Fruit fly (Drosophila melanogaster) whole organism, embryonic: Measurements from ENCODE around the gene Men.

Experiments used
- Abd-B ChIP-seq: fragments of 200-800 bp; sonication (Bioruptor generic); optimal IDR thresholded peaks from 2 replicates; lab custom pipeline; 2018; ENCODE audit warnings: missing biosample characterization, mild to moderate bottlenecking, missing genetic modification characterization, moderate library complexity
- Adf1 ChIP-seq: fragments of 200-800 bp; sonication (Bioruptor generic); IDR thresholded peaks from 2 replicates; pipeline ENCODE4 v1.3.6; 2022; ENCODE audit warnings: missing biosample characterization, missing genetic modification characterization
- Atf6 ChIP-seq: fragments of 200-800 bp; sonication (Bioruptor generic); IDR thresholded peaks from 2 replicates; pipeline ENCODE4 v1.3.6; 2022; ENCODE audit warnings: missing biosample characterization, missing genetic modification characterization
- Awh ChIP-seq: fragments of 200-800 bp; sonication (Bioruptor generic); IDR thresholded peaks from 2 replicates; pipeline ENCODE4, ENCODE4 v1.3.6; 2022; ENCODE audit warnings: missing biosample characterization, missing genetic modification characterization
- CG10147 ChIP-seq: fragments of 200-800 bp; sonication (Bioruptor generic); optimal IDR thresholded peaks from 2 replicates; lab custom pipeline; 2019; ENCODE audit warnings: missing biosample characterization, mild to moderate bottlenecking, missing genetic modification characterization, moderate library complexity
- CG12155 ChIP-seq: fragments of 200-800 bp; sonication (Bioruptor generic); optimal IDR thresholded peaks from 3 replicates; lab custom pipeline; 2016; ENCODE audit warnings: missing biosample characterization, missing genetic modification characterization
- CG13424 ChIP-seq: fragments of 200-800 bp; sonication (Bioruptor generic); optimal IDR thresholded peaks from 2 replicates; lab custom pipeline; 2019; ENCODE audit warnings: missing biosample characterization, mild to moderate bottlenecking, missing genetic modification characterization, moderate library complexity
- CG15696 ChIP-seq: fragments of 200-800 bp; sonication (Bioruptor generic); optimal IDR thresholded peaks from 2 replicates; lab custom pipeline; 2019; ENCODE audit warnings: missing biosample characterization, mild to moderate bottlenecking, missing genetic modification characterization, moderate library complexity
- CG16815 ChIP-seq: fragments of 200-800 bp; sonication (Bioruptor generic); optimal IDR thresholded peaks from 3 replicates; lab custom pipeline; 2017; ENCODE audit warnings: missing biosample characterization, mild to moderate bottlenecking, missing genetic modification characterization
- CG18476 ChIP-seq: fragments of 200-800 bp; sonication (Bioruptor generic); optimal IDR thresholded peaks from 2 replicates; lab custom pipeline; 2016; ENCODE audit warnings: missing biosample characterization, mild to moderate bottlenecking, missing genetic modification characterization
- CG2120 ChIP-seq: fragments of 200-800 bp; sonication (Bioruptor generic); optimal IDR thresholded peaks from 3 replicates; lab custom pipeline; 2016; ENCODE audit warnings: missing biosample characterization, missing genetic modification characterization
- CG30403 ChIP-seq: fragments of 200-800 bp; sonication (Bioruptor generic); optimal IDR thresholded peaks from 3 replicates; lab custom pipeline; 2016; ENCODE audit warnings: missing biosample characterization, missing genetic modification characterization
- CG34376 ChIP-seq: fragments of 200-800 bp; sonication (Bioruptor generic); optimal IDR thresholded peaks from 2 replicates; lab custom pipeline; 2018; ENCODE audit warnings: missing biosample characterization, mild to moderate bottlenecking, missing genetic modification characterization
- CG42726 ChIP-seq: fragments of 200-800 bp; sonication (Bioruptor generic); IDR thresholded peaks from 2 replicates; pipeline ENCODE4 v1.3.6; 2022; ENCODE audit warnings: missing biosample characterization, missing genetic modification characterization; ENCODE audit not compliant: partially characterized antibody
- CG4730 ChIP-seq: fragments of 200-800 bp; sonication (Bioruptor generic); IDR thresholded peaks from 2 replicates; pipeline ENCODE4 v1.3.6; 2022; ENCODE audit warnings: missing biosample characterization, missing genetic modification characterization
- CG5180 ChIP-seq: fragments of 200-800 bp; sonication (Bioruptor generic); optimal IDR thresholded peaks from 3 replicates; lab custom pipeline; 2017; ENCODE audit warnings: missing biosample characterization, missing genetic modification characterization, mild to moderate bottlenecking, moderate library complexity, missing genetic modification reagents
- CG6254 ChIP-seq: fragments of 200-800 bp; sonication (Bioruptor generic); optimal IDR thresholded peaks from 3 replicates; lab custom pipeline; 2017; ENCODE audit warnings: mild to moderate bottlenecking, missing biosample characterization, missing genetic modification reagents, missing genetic modification characterization
- CG8359 ChIP-seq: fragments of 200-800 bp; sonication (Bioruptor generic); optimal IDR thresholded peaks from 2 replicates; lab custom pipeline; 2017; ENCODE audit warnings: missing biosample characterization, mild to moderate bottlenecking, missing genetic modification characterization, borderline replicate concordance
- CG8944 ChIP-seq: fragments of 200-800 bp; sonication (Bioruptor generic); optimal IDR thresholded peaks from 3 replicates; lab custom pipeline; 2016; ENCODE audit warnings: missing biosample characterization, missing genetic modification characterization
- CG9876 ChIP-seq: fragments of 200-800 bp; sonication (Bioruptor generic); optimal IDR thresholded peaks from 2 replicates; lab custom pipeline; 2016; ENCODE audit warnings: missing biosample characterization, missing genetic modification characterization
- D19B ChIP-seq: fragments of 200-800 bp; sonication (Bioruptor generic); optimal IDR thresholded peaks from 2 replicates; lab custom pipeline; 2017; ENCODE audit warnings: missing biosample characterization, mild to moderate bottlenecking, missing genetic modification characterization
- Dek ChIP-seq: fragments of 200-800 bp; sonication (Bioruptor generic); optimal IDR thresholded peaks from 3 replicates; lab custom pipeline; 2019; ENCODE audit warnings: missing biosample characterization, mild to moderate bottlenecking, missing genetic modification characterization, moderate library complexity
- Doc2 ChIP-seq: fragments of 200-800 bp; sonication (Bioruptor generic); IDR thresholded peaks from 2 replicates; pipeline ENCODE4 v1.3.6; 2022; ENCODE audit warnings: missing biosample characterization, missing genetic modification characterization
- E2f2 ChIP-seq: fragments of 200-800 bp; sonication (Bioruptor generic); IDR thresholded peaks from 2 replicates; pipeline ENCODE4 v1.3.6; 2022; ENCODE audit warnings: missing biosample characterization, missing genetic modification characterization
- Ets65A ChIP-seq: fragments of 200-800 bp; sonication (Bioruptor generic); peaks from one replicate; lab custom pipeline; 2016; ENCODE audit warnings: missing biosample characterization, missing genetic modification characterization
- Ets97D ChIP-seq: fragments of 200-800 bp; sonication (Bioruptor generic); optimal IDR thresholded peaks from 3 replicates; lab custom pipeline; 2016; ENCODE audit warnings: missing biosample characterization, missing genetic modification characterization
- Hr78 ChIP-seq, 2 experiments: fragments of 200-800 bp in 1 of 2; fragments of >200 bp in 1 of 2; sonication (Bioruptor generic) in 1 of 2; optimal IDR thresholded peaks; 2 replicates each; lab custom pipeline; 2017 to 2019; ENCODE audit warnings: missing biosample characterization in 2 of 2, missing genetic modification characterization in 2 of 2, mild to moderate bottlenecking in 1 of 2, moderate library complexity in 1 of 2
- Nf-YB ChIP-seq: fragments of 200-800 bp; sonication (Bioruptor generic); optimal IDR thresholded peaks from 3 replicates; lab custom pipeline; 2019; ENCODE audit warnings: missing biosample characterization, mild to moderate bottlenecking, missing genetic modification characterization, moderate library complexity
- Poxn ChIP-seq: fragments of 200-800 bp; sonication (Bioruptor generic); IDR thresholded peaks from 2 replicates; pipeline ENCODE4 v1.3.6; 2022; ENCODE audit warnings: missing biosample characterization, missing genetic modification characterization
- ara ChIP-seq: fragments of 200-800 bp; sonication (Bioruptor generic); IDR thresholded peaks from 2 replicates; pipeline ENCODE4 v1.3.6; 2022; ENCODE audit warnings: missing biosample characterization, missing genetic modification characterization
- bcd ChIP-seq: fragments of 200-800 bp; sonication (Bioruptor generic); optimal IDR thresholded peaks from 2 replicates; lab custom pipeline; 2017; ENCODE audit warnings: missing biosample characterization, mild to moderate bottlenecking, missing genetic modification characterization
- bsh ChIP-seq, 2 experiments: fragments of 200-800 bp; sonication (Bioruptor generic); optimal IDR thresholded peaks; 2 replicates each; lab custom pipeline; 2017 to 2018; ENCODE audit warnings: mild to moderate bottlenecking in 2 of 2, missing biosample characterization in 2 of 2, missing genetic modification characterization in 2 of 2, moderate library complexity in 1 of 2
- ci ChIP-seq: fragments of 200-800 bp; sonication (Bioruptor generic); IDR thresholded peaks from 3 replicates; pipeline ENCODE4 v1.3.6; 2022; ENCODE audit warnings: missing biosample characterization, missing genetic modification characterization
- cwo ChIP-seq: fragments of 200-800 bp; sonication (Bioruptor generic); optimal IDR thresholded peaks from 3 replicates; lab custom pipeline; 2017; ENCODE audit warnings: missing biosample characterization, missing genetic modification characterization, mild to moderate bottlenecking, moderate library complexity, missing genetic modification reagents
- da ChIP-seq: fragments of 200-800 bp; sonication (Bioruptor generic); optimal IDR thresholded peaks from 2 replicates; lab custom pipeline; 2016; ENCODE audit warnings: missing biosample characterization, missing genetic modification characterization
- dmrt11E ChIP-seq: fragments of 200-800 bp; sonication (Bioruptor generic); optimal IDR thresholded peaks from 3 replicates; lab custom pipeline; 2018; ENCODE audit warnings: missing biosample characterization, mild to moderate bottlenecking, missing genetic modification characterization, moderate library complexity
- gro ChIP-seq: fragments of 200-800 bp; sonication (Bioruptor generic); optimal IDR thresholded peaks from 2 replicates; lab custom pipeline; 2016; ENCODE audit warnings: missing biosample characterization, missing genetic modification characterization
- hb ChIP-seq: fragments of 200-800 bp; sonication (Bioruptor generic); IDR thresholded peaks from 3 replicates; pipeline ENCODE4 v1.3.6; 2022; ENCODE audit warnings: missing biosample characterization, missing genetic modification characterization; ENCODE audit not compliant: partially characterized antibody
- kay ChIP-seq: fragments of 200-800 bp; sonication (Bioruptor generic); optimal IDR thresholded peaks from 2 replicates; lab custom pipeline; 2016; ENCODE audit warnings: missing biosample characterization, missing genetic modification characterization
- luna ChIP-seq: fragments of 200-800 bp; sonication (Bioruptor generic); optimal IDR thresholded peaks from 2 replicates; lab custom pipeline; 2016; ENCODE audit warnings: missing biosample characterization, missing genetic modification characterization
- mam ChIP-seq: fragments of 200-800 bp; sonication (Bioruptor generic); optimal IDR thresholded peaks from 3 replicates; lab custom pipeline; 2016; ENCODE audit warnings: missing biosample characterization, missing genetic modification characterization
- nmo ChIP-seq: fragments of 200-800 bp; sonication (Bioruptor generic); optimal IDR thresholded peaks from 2 replicates; lab custom pipeline; 2018; ENCODE audit warnings: missing biosample characterization, mild to moderate bottlenecking, missing genetic modification characterization, moderate library complexity
- nom ChIP-seq: fragments of 200-800 bp; sonication (Bioruptor generic); optimal IDR thresholded peaks from 2 replicates; lab custom pipeline; 2017; ENCODE audit warnings: missing biosample characterization, missing genetic modification characterization, mild to moderate bottlenecking, moderate library complexity, missing genetic modification reagents
- org-1 ChIP-seq: fragments of 200-800 bp; sonication (Bioruptor generic); optimal IDR thresholded peaks from 2 replicates; lab custom pipeline; 2017; ENCODE audit warnings: missing biosample characterization, missing genetic modification characterization
- ranshi ChIP-seq: fragments of 200-800 bp; sonication (Bioruptor generic); IDR thresholded peaks from 2 replicates; pipeline ENCODE4 v1.3.6; 2022; ENCODE audit warnings: missing biosample characterization, missing genetic modification characterization
- sqz ChIP-seq: fragments of 200-800 bp; sonication (Bioruptor generic); optimal IDR thresholded peaks from 3 replicates; lab custom pipeline; 2018; ENCODE audit warnings: missing biosample characterization, mild to moderate bottlenecking, missing genetic modification characterization
- trem ChIP-seq: fragments of 200-800 bp; optimal IDR thresholded peaks from 3 replicates; lab custom pipeline; 2019; ENCODE audit warnings: missing biosample characterization, mild to moderate bottlenecking, missing genetic modification characterization, moderate library complexity
- ttk ChIP-seq: fragments of 200-800 bp; sonication (Bioruptor generic); IDR thresholded peaks from 2 replicates; pipeline ENCODE4 v2.1.2; 2022; ENCODE audit warnings: missing biosample characterization, missing genetic modification characterization
- tup ChIP-seq: fragments of 200-800 bp; sonication (Bioruptor generic); optimal IDR thresholded peaks from 2 replicates; lab custom pipeline; 2016; ENCODE audit warnings: missing biosample characterization, mild to moderate bottlenecking, missing genetic modification characterization, moderate library complexity

The Men gene

DNA sequence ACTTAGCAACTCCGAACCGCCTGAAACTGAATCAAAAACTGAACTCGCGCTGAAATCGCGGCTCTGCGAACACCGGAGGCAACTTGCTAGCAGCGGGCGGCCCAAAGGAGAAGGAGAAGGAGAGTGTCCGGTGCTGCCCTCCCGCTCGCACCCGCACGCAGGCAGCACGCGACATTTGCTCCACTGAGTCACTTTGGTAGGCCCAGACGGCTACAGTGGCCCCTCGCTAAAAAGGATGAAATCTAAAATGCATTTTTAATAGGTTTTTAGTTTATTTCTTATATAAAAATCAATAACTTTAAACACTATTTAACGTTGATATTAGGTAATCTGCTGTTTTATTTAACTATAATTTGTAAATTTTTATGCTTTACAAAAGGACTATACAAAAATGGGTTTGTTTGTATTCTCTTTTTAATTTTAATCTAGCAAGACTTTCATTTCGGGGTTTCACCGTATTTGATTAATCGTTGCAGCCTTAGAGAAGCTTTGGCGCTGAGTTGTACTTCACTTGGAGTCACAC is at the start of gene Men (continued):
- TF ChIP-seq trem (tag; lab: Kevin White, UChicago) (peak; percentile 11), hb (GFP tag; lab: Robert Waterston, UW) (no peak), kay (GFP tag; lab: Kevin White, UChicago) (peak; percentile 45), Abd-B (GFP tag; lab: Kevin White, UChicago) (peak; percentile 17), CG12155 (GFP tag; lab: Kevin White, UChicago) (peak; percentile 13), luna (GFP tag; lab: Kevin White, UChicago) (no peak), CG8359 (GFP tag; lab: Kevin White, UChicago) (no peak), dmrt11E (tag; lab: Kevin White, UChicago) (peak; percentile 17), ranshi (peak; percentile 65), ara (GFP tag; lab: Robert Waterston, UW) (0 out of 2 replicates have a peak, but pooled peaks have one; percentile 9), CG6254 (GFP tag; lab: Kevin White, UChicago) (no peak), bcd (GFP tag; lab: Kevin White, UChicago) (peak; percentile 61), CG15696 (peak; percentile 39), tup (GFP tag; lab: Kevin White, UChicago) (no peak), CG10147 (GFP tag; lab: Kevin White, UChicago) (peak; percentile 53), sqz (GFP tag; lab: Kevin White, UChicago) (peak; percentile 27), CG2120 (GFP tag; lab: Kevin White, UChicago) (peak; percentile 33), nmo (GFP tag; lab: Kevin White, UChicago) (peak; percentile 75), ttk (GFP tag; lab: Robert Waterston, UW) (no peak), Adf1 (GFP tag; lab: Robert Waterston, UW) (peak; percentile 7; the same call in 1 of the 2 replicates), Poxn (GFP tag; lab: Robert Waterston, UW) (no peak), Ets65A (GFP tag; lab: Kevin White, UChicago) (no peak), cwo (GFP tag; lab: Kevin White, UChicago) (peak; percentile 73), mam (GFP tag; lab: Kevin White, UChicago) (no peak), CG42726 (GFP tag; lab: Robert Waterston, UW) (no peak), ci (GFP tag; lab: Robert Waterston, UW) (0 out of 3 replicates have a peak, but pooled peaks have one; percentile 24), CG16815 (GFP tag; lab: Kevin White, UChicago) (no peak), CG30403 (GFP tag; lab: Kevin White, UChicago) (peak; percentile 61), CG9876 (no peak), Ets97D (GFP tag; lab: Kevin White, UChicago) (no peak), Atf6 (GFP tag; lab: Robert Waterston, UW) (no peak; the same call in 1 of the 2 replicates), Doc2 (GFP tag; lab: Robert Waterston, UW) (no peak), gro (GFP tag; lab: Kevin White, UChicago) (no peak), da (GFP tag; lab: Kevin White, UChicago) (no peak), CG34376 (GFP tag; lab: Kevin White, UChicago) (no peak), E2f2 (peak; percentile 50; the same call in 1 of the 2 replicates), nom (GFP tag; lab: Kevin White, UChicago) (peak; percentile 25), CG4730 (GFP tag; lab: Robert Waterston, UW) (0 out of 2 replicates have a peak, but pooled peaks have one; percentile 37), D19B (GFP tag; lab: Kevin White, UChicago) (no peak), CG5180 (GFP tag; lab: Kevin White, UChicago) (peak; percentile 35), CG8944 (GFP tag; lab: Kevin White, UChicago) (no peak), Dek (tag; lab: Kevin White, UChicago) (peak; percentile 62), Hr78 (GFP tag; optimal IDR thresholded peaks at IDR 0.05; lab: Kevin White, UChicago) (peak in 1 of 2 experiments; percentile 14), CG18476 (peak; percentile 48), bsh (GFP tag; optimal IDR thresholded peaks at IDR 0.05; lab: Kevin White, UChicago) (peak in 1 of 2 experiments; percentile 48), Nf-YB (peak; percentile 19), org-1 (GFP tag; lab: Kevin White, UChicago) (peak; percentile 32), CG13424 (tag; lab: Kevin White, UChicago) (peak; percentile 82), Awh (GFP tag; lab: Robert Waterston, UW) (0 out of 2 replicates have a peak, but pooled peaks have one; percentile 43)
